Fruit fly (Drosophila melanogaster): ENCODE measurements around the gene Cyp4e3.

Cyp4e3 gene

dm6 chr2L:9763212-9763869 is 13.5 kb upstream of the Cyp4e3 start, which contains the start of the genes Taf11 and und (continued):
- TF ChIP-seq CG32532 (GFP tag; IDR thresholded peaks at IDR 0.05) = peak; percentile 44
- TF ChIP-seq CoRest (tag; optimal IDR thresholded peaks at IDR 0.05) = peak; percentile 65
- TF ChIP-seq Sry-δ (GFP tag; optimal IDR thresholded peaks at IDR 0.05) = peak; percentile 59
- peak; percentile 13; the same call in 1 of the 3 replicates for TF ChIP-seq zen2 (GFP tag; IDR thresholded peaks at IDR 0.05; ENCODE audit: partially characterized antibody)
- peak; percentile 71; the same call in 1 of the 2 replicates for TF ChIP-seq sna (GFP tag; IDR thresholded peaks at IDR 0.05; ENCODE audit: partially characterized antibody)
- peak; percentile 59 for TF ChIP-seq lab (GFP tag; optimal IDR thresholded peaks at IDR 0.05)
- TF ChIP-seq ssp (GFP tag; IDR thresholded peaks at IDR 0.05) = no peak
- peak; percentile 89 for TF ChIP-seq vvl (GFP tag; IDR thresholded peaks at IDR 0.05)
- no peak for TF ChIP-seq CG1602 (GFP tag; optimal IDR thresholded peaks at IDR 0.05)
- peak; percentile 50 for TF ChIP-seq CG2116 (GFP tag; optimal IDR thresholded peaks at IDR 0.05)
- no peak for TF ChIP-seq Trl (optimal IDR thresholded peaks at IDR 0.05)
- no peak for TF ChIP-seq Trl (GFP tag; optimal IDR thresholded peaks at IDR 0.05)
- TF ChIP-seq CG5953 (GFP tag; IDR thresholded peaks at IDR 0.05) = no peak
- no peak for TF ChIP-seq oc (tag; optimal IDR thresholded peaks at IDR 0.05)
- peak; percentile 52 for TF ChIP-seq ind (GFP tag; optimal IDR thresholded peaks at IDR 0.05)
- TF ChIP-seq MBD-R2 (GFP tag; IDR thresholded peaks at IDR 0.05) = peak; percentile 83
- peak; percentile 52 for TF ChIP-seq stwl (tag; optimal IDR thresholded peaks at IDR 0.05)
- peak; percentile 42; the same call in 1 of the 2 replicates for TF ChIP-seq sob (GFP tag; IDR thresholded peaks at IDR 0.05)
- TF ChIP-seq bbx (GFP tag; IDR thresholded peaks at IDR 0.05; ENCODE audit: partially characterized antibody) = 0 out of 2 replicates have a peak, but pooled peaks have one; percentile 44
- peak; percentile 64 for TF ChIP-seq phol (tag; optimal IDR thresholded peaks at IDR 0.05)
- TF ChIP-seq Ets65A (GFP tag) = peak; percentile 90
- TF ChIP-seq CG10366 (GFP tag; IDR thresholded peaks at IDR 0.05) = no peak
- peak; percentile 26 for TF ChIP-seq HmgZ (tag; optimal IDR thresholded peaks at IDR 0.05)
- TF ChIP-seq CG16813 (GFP tag; IDR thresholded peaks at IDR 0.05; ENCODE audit: partially characterized antibody) = peak; percentile 81
- peak; percentile 43 for TF ChIP-seq Abd-B (GFP tag; optimal IDR thresholded peaks at IDR 0.05)
- peak; percentile 39 for TF ChIP-seq Xbp1 (GFP tag; optimal IDR thresholded peaks at IDR 0.05)
- TF ChIP-seq CG2129 (GFP tag; IDR thresholded peaks at IDR 0.05; ENCODE audit: partially characterized antibody) = peak; percentile 40; the same call in 1 of the 2 replicates
- peak; percentile 28 for TF ChIP-seq zen (tag; optimal IDR thresholded peaks at IDR 0.05)
- no peak for TF ChIP-seq Dad (GFP tag; optimal IDR thresholded peaks at IDR 0.05)
- no peak for TF ChIP-seq prd (optimal IDR thresholded peaks at IDR 0.05)
- peak; percentile 44; the same call in 1 of the 3 replicates for TF ChIP-seq prd (GFP tag; IDR thresholded peaks at IDR 0.05)
- peak; percentile 25 for TF ChIP-seq Chrac-16 (GFP tag; optimal IDR thresholded peaks at IDR 0.05)
- TF ChIP-seq CG18764 (GFP tag; optimal IDR thresholded peaks at IDR 0.05) = peak; percentile 31
- TF ChIP-seq CG13296 (GFP tag; optimal IDR thresholded peaks at IDR 0.05) = peak; percentile 42
- TF ChIP-seq Dref (GFP tag; IDR thresholded peaks at IDR 0.05) = 0 out of 2 replicates have a peak, but pooled peaks have one; percentile 27
- TF ChIP-seq trem (tag; optimal IDR thresholded peaks at IDR 0.05) = peak; percentile 20
- TF ChIP-seq CG12659 (GFP tag; optimal IDR thresholded peaks at IDR 0.05) = peak; percentile 57
- TF ChIP-seq zf30C (GFP tag; optimal IDR thresholded peaks at IDR 0.05) = peak; percentile 49
- peak; percentile 17 for TF ChIP-seq CG2120 (GFP tag; optimal IDR thresholded peaks at IDR 0.05)
- no peak for TF ChIP-seq CG6791 (GFP tag; IDR thresholded peaks at IDR 0.05; ENCODE audit: partially characterized antibody)
- no peak for TF ChIP-seq sd (tag; optimal IDR thresholded peaks at IDR 0.05)
- TF ChIP-seq CG10209 (GFP tag; optimal IDR thresholded peaks at IDR 0.05) = peak; percentile 18
- TF ChIP-seq GATAe (GFP tag; conservative IDR thresholded peaks at IDR 0.05) = no peak
- peak; percentile 19 for TF ChIP-seq CG17186 (GFP tag; optimal IDR thresholded peaks at IDR 0.05)
- peak; percentile 83 for TF ChIP-seq Dll (GFP tag; IDR thresholded peaks at IDR 0.05; ENCODE audit: partially characterized antibody)
- TF ChIP-seq Bgb (GFP tag; IDR thresholded peaks at IDR 0.05; ENCODE audit: partially characterized antibody) = peak; percentile 59
- TF ChIP-seq Ssrp (tag; optimal IDR thresholded peaks at IDR 0.05) = peak; percentile 26
- peak; percentile 57; the same call in 1 of the 2 replicates for TF ChIP-seq Rfx (GFP tag; IDR thresholded peaks at IDR 0.05)
- peak; percentile 83 for TF ChIP-seq Scr (GFP tag; IDR thresholded peaks at IDR 0.05; ENCODE audit: partially characterized antibody)

Data from whole organism, embryonic.